Fruit fly (Drosophila melanogaster) whole organism, embryonic: ENCODE data around the gene SMSr.

Experiments
- CG11695 ChIP-seq: fragments of 200-800 bp; sonication (Bioruptor generic); IDR thresholded peaks from 3 replicates; pipeline ENCODE4 v1.3.6; 2022; ENCODE audit warnings: missing biosample characterization, missing genetic modification characterization
- CG17568 ChIP-seq: fragments of 200-800 bp; sonication (Bioruptor generic); optimal IDR thresholded peaks from 2 replicates; lab custom pipeline; 2018; ENCODE audit warnings: missing biosample characterization, mild to moderate bottlenecking, missing genetic modification characterization, moderate library complexity
- CG34376 ChIP-seq: fragments of 200-800 bp; sonication (Bioruptor generic); optimal IDR thresholded peaks from 2 replicates; lab custom pipeline; 2018; ENCODE audit warnings: missing biosample characterization, mild to moderate bottlenecking, missing genetic modification characterization
- CG4404 ChIP-seq: fragments of 200-800 bp; sonication (Bioruptor generic); IDR thresholded peaks from 2 replicates; pipeline ENCODE4 v1.3.6; 2022; ENCODE audit warnings: missing biosample characterization, missing genetic modification characterization
- Doc2 ChIP-seq: fragments of 200-800 bp; sonication (Bioruptor generic); IDR thresholded peaks from 2 replicates; pipeline ENCODE4 v1.3.6; 2022; ENCODE audit warnings: missing biosample characterization, missing genetic modification characterization
- Fer1 ChIP-seq: fragments of 200-800 bp; sonication (Bioruptor generic); optimal IDR thresholded peaks from 2 replicates; lab custom pipeline; 2017; ENCODE audit warnings: missing biosample characterization, mild to moderate bottlenecking, missing genetic modification characterization
- HLH54F ChIP-seq: fragments of 200-800 bp; sonication (Bioruptor generic); optimal IDR thresholded peaks from 3 replicates; lab custom pipeline; 2016; ENCODE audit warnings: missing biosample characterization, missing genetic modification characterization
- cg ChIP-seq: fragments of 200-800 bp; sonication (Bioruptor generic); optimal IDR thresholded peaks from 3 replicates; lab custom pipeline; 2019; ENCODE audit warnings: missing biosample characterization, mild to moderate bottlenecking, missing genetic modification characterization, moderate library complexity
- eve ChIP-seq, 2 experiments: fragments of >200 bp; optimal IDR thresholded peaks; 2 replicates each; lab custom pipeline; 2017; ENCODE audit warnings: missing biosample characterization in 2 of 2, missing genetic modification characterization in 2 of 2
- ftz-f1 ChIP-seq: fragments of 200-800 bp; sonication (Bioruptor generic); optimal IDR thresholded peaks from 2 replicates; lab custom pipeline; 2016; ENCODE audit warnings: missing biosample characterization, missing genetic modification characterization
- ham ChIP-seq: fragments of 200-800 bp; sonication (Bioruptor generic); IDR thresholded peaks from 2 replicates; pipeline ENCODE4 v1.3.6; 2022; ENCODE audit warnings: missing biosample characterization, missing genetic modification characterization
- hb ChIP-seq: fragments of 200-800 bp; sonication (Bioruptor generic); IDR thresholded peaks from 3 replicates; pipeline ENCODE4 v1.3.6; 2022; ENCODE audit warnings: missing biosample characterization, missing genetic modification characterization; ENCODE audit not compliant: partially characterized antibody
- lola ChIP-seq, 3 experiments: fragments of >200 bp in 2 of 3; fragments of 200-800 bp in 1 of 3; sonication (Bioruptor generic) in 1 of 3; optimal IDR thresholded peaks; 2 replicates each; lab custom pipeline; 2017 to 2019; ENCODE audit warnings: missing biosample characterization in 3 of 3, missing genetic modification characterization in 3 of 3, mild to moderate bottlenecking in 1 of 3, moderate library complexity in 1 of 3
- sens ChIP-seq: fragments of 200-800 bp; sonication (Bioruptor generic); peaks from one replicate; lab custom pipeline; 2016; ENCODE audit warnings: missing biosample characterization, missing genetic modification characterization

DNA sequence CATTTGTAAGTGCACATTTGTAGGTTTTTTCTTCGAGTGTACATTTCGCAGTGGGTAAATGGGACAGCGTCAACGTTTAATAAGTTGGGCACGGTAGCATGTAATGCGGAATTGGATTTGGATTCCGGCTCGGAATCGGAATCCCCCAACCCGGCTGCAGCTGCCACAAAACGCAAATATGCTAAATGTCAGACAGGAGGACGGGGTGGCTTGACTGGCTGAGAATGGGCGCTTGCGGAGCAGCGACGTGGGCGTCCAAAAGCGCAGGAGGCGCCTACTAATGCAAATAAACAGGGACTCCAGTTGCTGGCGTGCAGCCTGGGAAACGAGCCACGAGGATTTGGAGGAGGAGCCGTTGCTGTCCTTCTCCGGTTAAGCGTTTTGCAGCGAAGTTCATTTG, 6.5 kb upstream of the SMSr start, which contains the start of gene CG8564:
- no peak for TF ChIP-seq Fer1 (GFP tag; lab: Kevin White, UChicago)
- TF ChIP-seq Doc2, result no peak
- no peak for TF ChIP-seq CG4404
- no peak for TF ChIP-seq HLH54F (GFP tag; lab: Kevin White, UChicago)
- TF ChIP-seq CG17568 (GFP tag; lab: Kevin White, UChicago), result no peak
- no peak for TF ChIP-seq CG34376 (GFP tag; lab: Kevin White, UChicago)
- no peak for TF ChIP-seq eve (GFP tag; optimal IDR thresholded peaks at IDR 0.05; lab: Kevin White, UChicago)
- no peak for TF ChIP-seq lola (GFP tag; optimal IDR thresholded peaks at IDR 0.05; lab: Kevin White, UChicago)
- no peak for TF ChIP-seq CG11695 (GFP tag; lab: Robert Waterston, UW)
- no peak for TF ChIP-seq ftz-f1 (GFP tag; lab: Kevin White, UChicago)
- no peak for TF ChIP-seq hb
- no peak for TF ChIP-seq cg (GFP tag; lab: Kevin White, UChicago)
- TF ChIP-seq ham (GFP tag; lab: Robert Waterston, UW), result no peak
- no peak for TF ChIP-seq sens (GFP tag; lab: Kevin White, UChicago)
